Fruit fly (Drosophila melanogaster): Measurements from ENCODE around the gene CG31798.

CG31798 gene

dm6 chr2L:19423467-19424122 lies 29.6 kb downstream of the CG31798 start, which contains the start of the genes Alp12 and CG13085:
Gene Alp12 (plus strand): TSS chr2L:19424050.
Gene CG13085 (plus strand): TSS chr2L:19424050.
- TF ChIP-seq CG12768 (GFP tag; optimal IDR thresholded peaks at IDR 0.05) (peak; percentile 98), CG14711 (tag; optimal IDR thresholded peaks at IDR 0.05) (peak; percentile 90), CG7045 (GFP tag; optimal IDR thresholded peaks at IDR 0.05) (peak; percentile 98), Clk (GFP tag; optimal IDR thresholded peaks at IDR 0.05) (peak; percentile 95), Mnt (GFP tag; optimal IDR thresholded peaks at IDR 0.05) (peak; percentile 87), CG11617 (GFP tag; optimal IDR thresholded peaks at IDR 0.05) (peak; percentile 99), cnc (optimal IDR thresholded peaks at IDR 0.05) (no peak), CG33017 (tag; optimal IDR thresholded peaks at IDR 0.05) (peak; percentile 97), toe (GFP tag; optimal IDR thresholded peaks at IDR 0.05) (peak; percentile 97), ovo (GFP tag; optimal IDR thresholded peaks at IDR 0.05) (peak; percentile 87), kay (GFP tag; ENCODE audit: borderline replicate concordance) (peak; percentile 8), CG1620 (GFP tag; optimal IDR thresholded peaks at IDR 0.05) (peak; percentile 93), CG5204 (GFP tag; optimal IDR thresholded peaks at IDR 0.05) (peak; percentile 98), tj (GFP tag; optimal IDR thresholded peaks at IDR 0.05) (peak; percentile 98), pad (GFP tag; optimal IDR thresholded peaks at IDR 0.05) (peak; percentile 91), CG7101 (tag; optimal IDR thresholded peaks at IDR 0.05) (peak; percentile 96), bab1 (GFP tag; optimal IDR thresholded peaks at IDR 0.05) (peak; percentile 86), cic (GFP tag; optimal IDR thresholded peaks at IDR 0.05) (peak; percentile 82), Hr96 (GFP tag; optimal IDR thresholded peaks at IDR 0.05) (peak; percentile 95), Crg-1 (GFP tag; optimal IDR thresholded peaks at IDR 0.05) (peak; percentile 90)

DNA sequence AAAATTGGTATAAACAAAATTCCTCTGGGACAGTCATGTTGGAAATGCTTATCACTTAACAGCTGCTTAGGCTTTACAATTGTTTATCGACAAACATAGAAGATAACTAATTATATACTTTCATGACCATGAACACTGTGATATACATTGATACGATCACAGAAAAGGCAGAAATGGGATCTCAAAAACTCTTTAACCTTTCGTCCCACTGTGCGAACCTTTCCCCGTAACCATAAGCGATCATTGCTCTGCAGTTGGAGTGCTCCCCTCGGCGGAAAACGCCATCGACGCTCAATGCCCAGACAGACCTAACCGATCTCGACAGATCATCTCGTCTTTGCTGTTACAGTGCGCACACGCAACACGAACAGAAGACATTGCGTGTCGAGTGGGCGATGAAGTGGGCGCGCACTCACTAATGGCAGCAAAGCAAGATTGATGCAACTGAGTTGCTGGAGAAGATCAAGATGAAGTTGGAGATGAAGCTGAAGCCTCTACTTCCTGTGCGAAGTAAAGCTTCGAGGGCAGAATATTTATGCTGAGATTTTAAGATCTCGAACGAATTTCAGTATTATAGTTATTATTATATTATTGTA lies 30.4 kb downstream of the CG31798 start:
- no peak for TF ChIP-seq CG14711 (tag; optimal IDR thresholded peaks at IDR 0.05)
- TF ChIP-seq Crg-1 (GFP tag; optimal IDR thresholded peaks at IDR 0.05) = no peak

DNA sequence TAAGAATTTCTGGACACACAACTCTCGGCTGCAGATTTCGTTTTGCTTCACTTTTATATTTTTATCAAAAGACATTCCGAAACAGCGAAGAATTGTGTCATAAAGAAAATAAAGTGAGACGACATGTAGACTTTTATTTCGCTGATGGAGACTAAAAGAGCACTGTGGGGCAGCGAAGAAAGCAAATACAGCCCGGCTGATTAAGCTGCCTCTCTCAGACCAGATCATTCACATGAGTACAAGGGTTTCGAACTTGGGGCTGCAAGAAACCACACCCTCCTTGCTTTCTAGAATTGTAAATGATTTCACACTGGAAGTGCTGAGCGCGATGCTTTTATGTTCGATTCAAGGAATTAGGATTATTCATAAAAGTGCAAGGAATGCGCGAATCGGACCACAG lies 31.1 kb downstream of the CG31798 start:
- TF ChIP-seq pad (GFP tag; optimal IDR thresholded peaks at IDR 0.05) = no peak
- TF ChIP-seq CG12768 (GFP tag; optimal IDR thresholded peaks at IDR 0.05) = no peak
- peak; percentile 97 for TF ChIP-seq tj (GFP tag; optimal IDR thresholded peaks at IDR 0.05)

DNA sequence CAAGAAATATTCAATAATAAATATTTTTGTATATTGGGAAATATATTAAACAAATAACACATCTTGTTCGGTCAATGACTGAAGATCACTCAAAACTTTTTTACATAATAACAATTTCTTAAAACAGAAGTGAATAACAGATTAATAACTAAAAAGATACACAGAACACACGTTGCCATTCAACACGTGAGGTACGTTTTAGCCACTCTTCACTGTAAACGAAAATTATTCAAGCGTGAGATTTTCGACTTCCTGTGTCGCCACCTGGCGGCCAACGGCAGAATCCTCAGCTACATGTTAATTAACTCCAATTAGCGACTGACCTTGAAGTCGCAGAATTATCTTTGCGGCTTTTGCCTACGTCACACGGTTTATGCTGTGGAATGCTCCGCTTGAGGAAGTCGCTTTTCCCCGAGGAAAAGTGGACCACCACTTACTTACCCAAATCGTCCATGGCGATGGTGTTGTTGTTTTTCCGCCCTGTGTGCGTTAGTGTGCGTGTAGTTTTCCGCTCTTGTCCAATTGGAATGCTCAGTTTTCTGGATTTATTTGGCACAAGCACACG lies 31.9 kb downstream of the CG31798 start:
- peak; percentile 73 for TF ChIP-seq CG7101 (tag; optimal IDR thresholded peaks at IDR 0.05)
- no peak for TF ChIP-seq bab1 (GFP tag; optimal IDR thresholded peaks at IDR 0.05)
- peak; percentile 7 for TF ChIP-seq Crg-1 (GFP tag; optimal IDR thresholded peaks at IDR 0.05)
- no peak for TF ChIP-seq CG12768 (GFP tag; optimal IDR thresholded peaks at IDR 0.05)
- peak; percentile 10 for TF ChIP-seq CG5204 (GFP tag; optimal IDR thresholded peaks at IDR 0.05)
- peak; percentile 69 for TF ChIP-seq CG14711 (tag; optimal IDR thresholded peaks at IDR 0.05)
- peak; percentile 32 for TF ChIP-seq CG7045 (GFP tag; optimal IDR thresholded peaks at IDR 0.05)
- peak; percentile 61 for TF ChIP-seq kay (GFP tag; ENCODE audit: borderline replicate concordance)
- no peak for TF ChIP-seq CG1620 (GFP tag; optimal IDR thresholded peaks at IDR 0.05)
- peak; percentile 7 for TF ChIP-seq pad (GFP tag; optimal IDR thresholded peaks at IDR 0.05)
- TF ChIP-seq CG33017 (tag; optimal IDR thresholded peaks at IDR 0.05) = peak; percentile 61

DNA sequence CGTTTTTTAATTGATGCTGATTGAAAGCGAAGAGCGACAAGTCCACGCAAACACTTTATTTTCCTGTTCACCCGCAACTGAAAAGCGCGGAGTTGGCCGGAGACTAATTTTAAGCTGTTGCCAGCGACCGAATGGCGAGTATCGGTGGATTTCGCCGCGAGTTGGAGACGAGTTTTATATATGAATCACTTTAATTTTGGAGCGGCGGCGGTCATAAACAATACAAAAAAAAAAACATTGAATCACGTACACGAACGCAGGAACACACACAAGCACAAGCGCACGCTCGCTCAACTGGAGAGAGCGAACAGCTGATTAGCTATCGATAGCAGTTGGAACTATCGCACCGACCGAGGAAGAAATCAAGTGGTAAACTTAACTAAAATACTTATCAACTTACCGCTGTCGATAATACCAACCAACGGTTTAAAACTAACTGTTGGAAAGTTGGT lies 32.4 kb downstream of the CG31798 start, which contains the start of gene Pax:
Pax (minus strand) TSS at position 267 of the 452 bp plus-strand sequence.
- TF ChIP-seq pad (GFP tag; optimal IDR thresholded peaks at IDR 0.05) = no peak
- TF ChIP-seq CG14711 (tag; optimal IDR thresholded peaks at IDR 0.05) = no peak
- no peak for TF ChIP-seq cnc (optimal IDR thresholded peaks at IDR 0.05)
- no peak for TF ChIP-seq Crg-1 (GFP tag; optimal IDR thresholded peaks at IDR 0.05)
- TF ChIP-seq CG33017 (tag; optimal IDR thresholded peaks at IDR 0.05) = peak; percentile 13
- TF ChIP-seq kay (GFP tag; ENCODE audit: borderline replicate concordance) = peak; percentile 90
- no peak for TF ChIP-seq toe (GFP tag; optimal IDR thresholded peaks at IDR 0.05)
- no peak for TF ChIP-seq ovo (GFP tag; optimal IDR thresholded peaks at IDR 0.05)
- TF ChIP-seq Hr96 (GFP tag; optimal IDR thresholded peaks at IDR 0.05) = no peak
- TF ChIP-seq CG1620 (GFP tag; optimal IDR thresholded peaks at IDR 0.05) = no peak
- peak; percentile 75 for TF ChIP-seq tj (GFP tag; optimal IDR thresholded peaks at IDR 0.05)
- peak; percentile 46 for TF ChIP-seq cic (GFP tag; optimal IDR thresholded peaks at IDR 0.05)
- no peak for TF ChIP-seq CG7101 (tag; optimal IDR thresholded peaks at IDR 0.05)
- TF ChIP-seq bab1 (GFP tag; optimal IDR thresholded peaks at IDR 0.05) = peak; percentile 33
- no peak for TF ChIP-seq CG12768 (GFP tag; optimal IDR thresholded peaks at IDR 0.05)
- peak; percentile 58 for TF ChIP-seq Mnt (GFP tag; optimal IDR thresholded peaks at IDR 0.05)
- no peak for TF ChIP-seq CG7045 (GFP tag; optimal IDR thresholded peaks at IDR 0.05)
- no peak for TF ChIP-seq CG5204 (GFP tag; optimal IDR thresholded peaks at IDR 0.05)
- no peak for TF ChIP-seq CG11617 (GFP tag; optimal IDR thresholded peaks at IDR 0.05)
- no peak for TF ChIP-seq Clk (GFP tag; optimal IDR thresholded peaks at IDR 0.05)

DNA sequence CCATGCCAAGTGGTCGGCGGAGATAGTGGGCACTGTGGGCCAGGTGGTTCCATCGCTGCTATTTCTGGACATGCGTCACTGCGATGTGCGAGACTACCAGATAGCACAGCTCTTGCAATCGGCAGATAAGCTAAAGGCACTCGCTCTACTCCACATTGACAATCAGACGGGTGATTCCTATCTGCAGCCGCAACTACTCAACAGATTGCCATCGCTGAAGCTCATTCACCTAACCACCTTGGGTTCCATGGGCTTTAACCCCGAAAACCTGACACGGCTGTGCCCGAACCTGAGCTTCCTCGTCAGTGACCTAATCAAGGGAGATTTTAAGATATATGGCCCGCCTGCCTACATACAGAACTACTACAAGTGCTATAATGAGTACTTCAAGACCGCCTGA lies 35.8 kb downstream of the CG31798 start:
- TF ChIP-seq CG7045 (GFP tag; optimal IDR thresholded peaks at IDR 0.05) = no peak
- TF ChIP-seq cic (GFP tag; optimal IDR thresholded peaks at IDR 0.05) = peak; percentile 40
